Worm (Caenorhabditis elegans): ENCODE data around the gene F41E6.1.

The F41E6.1 gene

ce11 chrV:8658577-8659362, 36.4 kb downstream of the F41E6.1 start (continued):
- TF ChIP-seq ZK337.2 (GFP tag; IDR thresholded peaks at IDR 0.05) (no peak), tag-97 (GFP tag; IDR thresholded peaks at IDR 0.05) (no peak), F49E8.2 (tag; optimal IDR thresholded peaks at IDR 0.05; ENCODE audit: borderline replicate concordance) (no peak), snpc-1.2 (GFP tag; IDR thresholded peaks at IDR 0.05) (no peak), daf-12 (tag; optimal IDR thresholded peaks at IDR 0.05) (no peak), ces-1 (GFP tag; optimal IDR thresholded peaks at IDR 0.05) (no peak), Y48G9A.11 (GFP tag; IDR thresholded peaks at IDR 0.05) (no peak), nhr-237 (tag; optimal IDR thresholded peaks at IDR 0.05) (no peak), rbr-2 (tag; optimal IDR thresholded peaks at IDR 0.05) (no peak), F10B5.3 (tag; optimal IDR thresholded peaks at IDR 0.05) (no peak), ztf-7 (tag; optimal IDR thresholded peaks at IDR 0.05) (no peak), ceh-32 (tag; optimal IDR thresholded peaks at IDR 0.05; ENCODE audit: poor library complexity) (no peak), Y5F2A.4 (GFP tag; optimal IDR thresholded peaks at IDR 0.05) (no peak), Y105C5A.15 (GFP tag; IDR thresholded peaks at IDR 0.05) (no peak), ztf-11 (tag; optimal IDR thresholded peaks at IDR 0.05) (no peak), madf-5 (GFP tag; IDR thresholded peaks at IDR 0.05) (no peak), aly-2 (tag; optimal IDR thresholded peaks at IDR 0.05) (no peak), nhr-6 (tag; optimal IDR thresholded peaks at IDR 0.05) (no peak), nhr-76 (tag; optimal IDR thresholded peaks at IDR 0.05) (no peak), lin-13 (GFP tag; optimal IDR thresholded peaks at IDR 0.05) (no peak), unc-62 (GFP tag; optimal IDR thresholded peaks at IDR 0.05 in 1 of 2) (no peak), unc-62 (tag; optimal IDR thresholded peaks at IDR 0.05) (no peak), lin-1 (GFP tag; IDR thresholded peaks at IDR 0.05) (no peak), dmd-9 (GFP tag; IDR thresholded peaks at IDR 0.05) (no peak), mxl-3 (GFP tag; optimal IDR thresholded peaks at IDR 0.05) (peak; percentile 82), ctbp-1 (GFP tag; IDR thresholded peaks at IDR 0.05) (no peak), set-16 (GFP tag; IDR thresholded peaks at IDR 0.05) (no peak), daf-19 (GFP tag; conservative IDR thresholded peaks at IDR 0.05) (no peak), egl-43 (GFP tag; IDR thresholded peaks at IDR 0.05) (no peak), zip-2 (tag; optimal IDR thresholded peaks at IDR 0.05) (no peak), Y75B8A.6 (GFP tag; IDR thresholded peaks at IDR 0.05) (no peak), daf-16 (GFP tag; optimal IDR thresholded peaks at IDR 0.05) (no peak), daf-16 (tag; optimal IDR thresholded peaks at IDR 0.05) (peak; percentile 41), spr-1 (tag; optimal IDR thresholded peaks at IDR 0.05) (no peak), hmg-1.1 (GFP tag; IDR thresholded peaks at IDR 0.05) (no peak), zfp-2 (tag; optimal IDR thresholded peaks at IDR 0.05) (no peak), aha-1 (tag) (peak; percentile 56), vab-7 (GFP tag; IDR thresholded peaks at IDR 0.05) (no peak), tra-1 (GFP tag; IDR thresholded peaks at IDR 0.05) (0 out of 2 replicates have a peak, but pooled peaks have one; percentile 56), lsy-2 (tag; optimal IDR thresholded peaks at IDR 0.05) (peak in 1 of 2 experiments; percentile 22)

- no peak for TF ChIP-seq nhr-41 (GFP tag; IDR thresholded peaks at IDR 0.05)
- TF ChIP-seq nhr-28 (tag; optimal IDR thresholded peaks at IDR 0.05), result peak; percentile 8
- peak in 1 of 2 experiments; percentile 7 for TF ChIP-seq mdl-1 (tag; optimal IDR thresholded peaks at IDR 0.05)
- peak; percentile 54 for TF ChIP-seq hlh-11 (tag; optimal IDR thresholded peaks at IDR 0.05)
- TF ChIP-seq ceh-28 (tag; optimal IDR thresholded peaks at IDR 0.05), result no peak
- TF ChIP-seq duxl-1 (tag; optimal IDR thresholded peaks at IDR 0.05; ENCODE audit: poor library complexity), result no peak
- TF ChIP-seq set-16 (GFP tag; IDR thresholded peaks at IDR 0.05), result 0 out of 2 replicates have a peak, but pooled peaks have one; percentile 18
- no peak for TF ChIP-seq daf-12 (tag; optimal IDR thresholded peaks at IDR 0.05)
- TF ChIP-seq aha-1 (tag), result peak; percentile 6
- TF ChIP-seq hlh-30 (tag; optimal IDR thresholded peaks at IDR 0.05; ENCODE audit: insufficient read depth), result peak; percentile 62
- TF ChIP-seq mxl-3 (GFP tag; optimal IDR thresholded peaks at IDR 0.05), result peak; percentile 77
- peak; percentile 48; the same call in 1 of the 2 replicates for TF ChIP-seq madf-9 (GFP tag; conservative IDR thresholded peaks at IDR 0.05)
- no peak for TF ChIP-seq dmd-8 (GFP tag; IDR thresholded peaks at IDR 0.05)
- TF ChIP-seq mes-2 (tag; optimal IDR thresholded peaks at IDR 0.05; ENCODE audit: poor library complexity, severe bottlenecking), result peak; percentile 19
Observed at ce11 chrV:8660475-8660874, 38.1 kb downstream of the F41E6.1 start.
